Worm (Caenorhabditis elegans): ENCODE measurements around the gene C39D10.2.

DNA sequence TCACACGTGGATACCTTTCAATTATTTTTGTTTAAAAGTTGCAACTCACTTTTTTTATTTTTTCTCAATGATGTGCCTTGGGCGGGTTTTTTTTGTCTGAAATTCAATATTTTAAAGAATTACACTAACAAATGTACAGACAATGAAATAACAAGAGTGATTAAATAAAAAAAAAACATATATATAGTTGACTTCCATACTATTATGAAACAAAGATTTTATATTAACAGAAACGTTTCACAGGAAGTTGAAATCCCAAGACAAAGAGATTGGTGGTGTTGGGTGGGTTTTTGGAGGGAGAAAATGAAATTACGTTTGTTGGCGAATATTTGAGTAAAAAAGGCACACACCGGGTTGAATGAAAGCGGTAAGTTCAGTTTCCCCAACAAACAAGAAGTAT is 13.2 kb upstream of the C39D10.2 start, which contains the start of gene cca-1:
- no peak for TF ChIP-seq T22C8.4 (GFP tag; IDR thresholded peaks at IDR 0.05)
- no peak for TF ChIP-seq ztf-29 (GFP tag; IDR thresholded peaks at IDR 0.05)
- no peak for TF ChIP-seq ref-1 (GFP tag; conservative IDR thresholded peaks at IDR 0.05)
- TF ChIP-seq klf-2 (GFP tag; conservative IDR thresholded peaks at IDR 0.05): no peak
- no peak for TF ChIP-seq tab-1 (GFP tag; IDR thresholded peaks at IDR 0.05)
- TF ChIP-seq ztf-23 (GFP tag; IDR thresholded peaks at IDR 0.05): no peak
- TF ChIP-seq cog-1 (tag; optimal IDR thresholded peaks at IDR 0.05): no peak
